Worm (Caenorhabditis elegans) whole organism, early embryonic: ENCODE data around the gene fbxb-34.
"Not testable (repeated sequence)": the region's sequence is repeated elsewhere in the genome, so short reads cannot be mapped to it uniquely, and the experiment has no call there.

ENCODE experiments used
- B0310.2 ChIP-seq: sonication (generic microtip); optimal IDR thresholded peaks from 2 replicates; lab custom pipeline; 2016; ENCODE audit warnings: mild to moderate bottlenecking, missing genetic modification characterization, missing compliant biosample characterization
- F13C5.2 ChIP-seq: sonication (generic microtip); optimal IDR thresholded peaks from 2 replicates; lab custom pipeline; 2017; ENCODE audit warnings: mild to moderate bottlenecking, missing genetic modification characterization, inconsistent platforms, missing compliant biosample characterization
- aly-1 ChIP-seq: sonication (generic microtip); optimal IDR thresholded peaks from 2 replicates; lab custom pipeline; 2016; ENCODE audit warnings: missing genetic modification characterization, missing compliant biosample characterization
- ama-1 ChIP-seq: fragments of 150-350 bp; optimal IDR thresholded peaks from 2 replicates; lab custom pipeline; 2014
- ceh-13 ChIP-seq: fragments of 200-800 bp; sonication (Bioruptor generic); optimal IDR thresholded peaks from 2 replicates; lab custom pipeline; 2018; ENCODE audit warnings: mild to moderate bottlenecking, missing genetic modification characterization, missing compliant biosample characterization
- ceh-36 ChIP-seq: sonication (generic microtip); optimal IDR thresholded peaks from 2 replicates; lab custom pipeline; 2016; ENCODE audit warnings: missing genetic modification characterization, inconsistent platforms, missing compliant biosample characterization
- ets-7 ChIP-seq: sonication (generic microtip); optimal IDR thresholded peaks from 2 replicates; lab custom pipeline; 2016; ENCODE audit warnings: missing genotype, missing genetic modification characterization, missing compliant biosample characterization
- flt-1 ChIP-seq: fragments of 200-800 bp; sonication (Bioruptor generic); IDR thresholded peaks from 2 replicates; pipeline ENCODE4 v1.3.6; 2022; ENCODE audit warnings: missing genetic modification characterization, missing compliant biosample characterization
- hmbx-1 ChIP-seq: sonication (generic microtip); optimal IDR thresholded peaks from 2 replicates; lab custom pipeline; 2016; ENCODE audit warnings: mild to moderate bottlenecking, missing genetic modification characterization, missing compliant biosample characterization
- hmg-4 ChIP-seq: fragments of 200-800 bp; sonication (Bioruptor generic); optimal IDR thresholded peaks from 2 replicates; lab custom pipeline; 2018; ENCODE audit warnings: mild to moderate bottlenecking, missing genetic modification characterization, missing compliant biosample characterization
- hnd-1 ChIP-seq: sonication (generic microtip); optimal IDR thresholded peaks from 2 replicates; lab custom pipeline; 2016; ENCODE audit warnings: missing genetic modification characterization, missing compliant biosample characterization
- pes-1 ChIP-seq: fragments of 200-800 bp; sonication (Bioruptor generic); IDR thresholded peaks from 2 replicates; pipeline ENCODE4 v1.3.6; 2022; ENCODE audit warnings: missing genetic modification reagents, missing genetic modification characterization, missing compliant biosample characterization
- scrt-1 ChIP-seq: fragments of 200-800 bp; sonication (Bioruptor generic); IDR thresholded peaks from 2 replicates; pipeline ENCODE4 v1.3.6; 2022; ENCODE audit warnings: missing genetic modification characterization, missing compliant biosample characterization
- sea-1 ChIP-seq: fragments of 200-800 bp; sonication (Bioruptor generic); conservative IDR thresholded peaks from 2 replicates; pipeline ENCODE4 v1.3.6; 2022; ENCODE audit warnings: missing genetic modification characterization, missing compliant biosample characterization
- tbx-11 ChIP-seq: fragments of 200-800 bp; sonication (Bioruptor generic); IDR thresholded peaks from 2 replicates; pipeline ENCODE4 v1.3.6; 2022; ENCODE audit warnings: missing genetic modification characterization, missing compliant biosample characterization
- tbx-37 ChIP-seq: fragments of 200-800 bp; sonication (Bioruptor generic); conservative IDR thresholded peaks from 2 replicates; pipeline ENCODE4 v1.3.6; 2022; ENCODE audit warnings: missing genetic modification reagents, missing genetic modification characterization, missing compliant biosample characterization
- tra-4 ChIP-seq: sonication (generic microtip); optimal IDR thresholded peaks from 2 replicates; lab custom pipeline; 2017; ENCODE audit warnings: missing genetic modification characterization, missing compliant biosample characterization

Gene fbxb-34

ce11 chrII:591110-591509, 3.5 kb downstream of the fbxb-34 start, which contains the start of gene W08F4.10:
TSS of gene W08F4.10 (minus strand) at chrII:591210.
- TF ChIP-seq sea-1: no peak
- TF ChIP-seq scrt-1 (GFP tag; lab: Robert Waterston, UW): no peak
- no peak for TF ChIP-seq tbx-37
- no peak for TF ChIP-seq ceh-13
- TF ChIP-seq tra-4 (tag; lab: Kevin White, UChicago): no peak
- TF ChIP-seq hmg-4 (GFP tag; lab: Kevin White, UChicago): no peak
- no peak for TF ChIP-seq ets-7 (tag; lab: Kevin White, UChicago)
- no peak for TF ChIP-seq aly-1 (tag; lab: Kevin White, UChicago)
- TF ChIP-seq F13C5.2 (tag; lab: Kevin White, UChicago): no peak
- TF ChIP-seq B0310.2 (tag; lab: Kevin White, UChicago): no peak
- TF ChIP-seq tbx-11 (GFP tag; lab: Robert Waterston, UW): no peak
- no peak for TF ChIP-seq ama-1
- no peak for TF ChIP-seq pes-1 (GFP tag; lab: Robert Waterston, UW)
- TF ChIP-seq ceh-36 (tag; lab: Kevin White, UChicago): no peak
- TF ChIP-seq hnd-1: no peak
- no peak for TF ChIP-seq hmbx-1

- TF ChIP-seq tbx-11 (GFP tag; lab: Robert Waterston, UW); scrt-1 (GFP tag; lab: Robert Waterston, UW); ets-7 (tag; lab: Kevin White, UChicago): not testable (repeated sequence)
These were observed 5.6 kb downstream of the fbxb-34 start, which contains the start of gene W08F4.1 for ce11 chrII:593221-593620. TSS of gene W08F4.1 (plus strand) at chrII:593521.

ce11 chrII:596702-597101, 9.1 kb downstream of the fbxb-34 start:
- TF ChIP-seq tbx-11 (GFP tag; lab: Robert Waterston, UW): no peak
- TF ChIP-seq tbx-37: no peak
- TF ChIP-seq tra-4 (tag; lab: Kevin White, UChicago): no peak
- TF ChIP-seq sea-1: no peak
- TF ChIP-seq ama-1: no peak

- TF ChIP-seq tbx-37 (no peak), ets-7 (tag; lab: Kevin White, UChicago) (no peak), aly-1 (tag; lab: Kevin White, UChicago) (no peak), ama-1 (no peak), ceh-13 (no peak), hmg-4 (GFP tag; lab: Kevin White, UChicago) (no peak), tbx-11 (GFP tag; lab: Robert Waterston, UW) (no peak), ceh-36 (tag; lab: Kevin White, UChicago) (no peak)
These were observed 13.7 kb downstream of the fbxb-34 start for ce11 chrII:601305-601704.

ce11 chrII:602020-602419, 14.4 kb downstream of the fbxb-34 start, which contains the start of gene nhl-3:
TSS of gene nhl-3 (minus strand) at chrII:602120.
- TF ChIP-seq aly-1 (tag; lab: Kevin White, UChicago) (no peak), ama-1 (no peak), tra-4 (tag; lab: Kevin White, UChicago) (no peak), ceh-36 (tag; lab: Kevin White, UChicago) (no peak), ets-7 (tag; lab: Kevin White, UChicago) (no peak), tbx-11 (GFP tag; lab: Robert Waterston, UW) (no peak), hnd-1 (no peak), scrt-1 (GFP tag; lab: Robert Waterston, UW) (no peak), pes-1 (GFP tag; lab: Robert Waterston, UW) (no peak), ceh-13 (no peak), hmbx-1 (no peak), flt-1 (no peak), B0310.2 (tag; lab: Kevin White, UChicago) (no peak), F13C5.2 (tag; lab: Kevin White, UChicago) (no peak), hmg-4 (GFP tag; lab: Kevin White, UChicago) (no peak), sea-1 (no peak), tbx-37 (no peak)

ce11 chrII:602969-603368, 15.3 kb downstream of the fbxb-34 start:
- TF ChIP-seq hmg-4 (GFP tag; lab: Kevin White, UChicago) (no peak), ets-7 (tag; lab: Kevin White, UChicago) (no peak), tbx-37 (no peak), sea-1 (no peak), ama-1 (no peak), aly-1 (tag; lab: Kevin White, UChicago) (no peak), tra-4 (tag; lab: Kevin White, UChicago) (no peak), F13C5.2 (tag; lab: Kevin White, UChicago) (no peak), ceh-36 (tag; lab: Kevin White, UChicago) (no peak), scrt-1 (GFP tag; lab: Robert Waterston, UW) (no peak), ceh-13 (no peak), B0310.2 (tag; lab: Kevin White, UChicago) (no peak), hnd-1 (no peak), hmbx-1 (no peak), flt-1 (no peak), pes-1 (GFP tag; lab: Robert Waterston, UW) (no peak), tbx-11 (GFP tag; lab: Robert Waterston, UW) (no peak)

- no peak for TF ChIP-seq tbx-37
- TF ChIP-seq F13C5.2 (tag; lab: Kevin White, UChicago): no peak
- TF ChIP-seq hmbx-1: no peak
- TF ChIP-seq scrt-1 (GFP tag; lab: Robert Waterston, UW): no peak
- TF ChIP-seq hmg-4 (GFP tag; lab: Kevin White, UChicago): no peak
- TF ChIP-seq aly-1 (tag; lab: Kevin White, UChicago): no peak
- no peak for TF ChIP-seq ceh-36 (tag; lab: Kevin White, UChicago)
- TF ChIP-seq B0310.2 (tag; lab: Kevin White, UChicago): no peak
- no peak for TF ChIP-seq pes-1 (GFP tag; lab: Robert Waterston, UW)
- TF ChIP-seq ets-7 (tag; lab: Kevin White, UChicago): no peak
- TF ChIP-seq tbx-11 (GFP tag; lab: Robert Waterston, UW): no peak
- no peak for TF ChIP-seq ceh-13
- no peak for TF ChIP-seq hnd-1
- TF ChIP-seq flt-1: no peak
- no peak for TF ChIP-seq sea-1
- no peak for TF ChIP-seq tra-4 (tag; lab: Kevin White, UChicago)
- no peak for TF ChIP-seq ama-1
These were observed 17.6 kb downstream of the fbxb-34 start, which contains the start of gene W04H10.2 for ce11 chrII:605267-605666. TSS of gene W04H10.2 (plus strand) at chrII:605567.
